Worm (Caenorhabditis elegans) whole organism, young adult: ENCODE measurements around the gene T01E8.1.
A peak's percentile ranks its signal among the peaks of the same experiment; 100 is the strongest.

Experiments
- F10E7.11 ChIP-seq: sonication (generic microtip); optimal IDR thresholded peaks from 2 replicates; lab custom pipeline; 2017; ENCODE audit warnings: mild to moderate bottlenecking, missing genetic modification characterization, moderate library complexity, missing compliant biosample characterization
- F23B12.7 ChIP-seq: sonication (generic microtip); optimal IDR thresholded peaks from 2 replicates; lab custom pipeline; 2017; ENCODE audit warnings: missing genetic modification characterization, mild to moderate bottlenecking, missing compliant biosample characterization, antibody characterized with exemption, moderate library complexity; ENCODE audit not compliant: insufficient read depth
- F55B11.4 ChIP-seq: sonication (generic microtip); optimal IDR thresholded peaks from 2 replicates; lab custom pipeline; 2016; ENCODE audit warnings: missing compliant biosample characterization, missing genetic modification characterization, borderline replicate concordance; ENCODE audit not compliant: insufficient read depth
- dox-1 ChIP-seq: fragments of 200-800 bp; sonication (Bioruptor generic); IDR thresholded peaks from 2 replicates; pipeline ENCODE4 v1.3.6; 2022; ENCODE audit warnings: missing genetic modification reagents, missing genetic modification characterization, missing compliant biosample characterization
- hlh-26 ChIP-seq: fragments of 200-800 bp; sonication (Bioruptor generic); conservative IDR thresholded peaks from 2 replicates; pipeline ENCODE4 v1.3.6; 2022; ENCODE audit warnings: missing genetic modification reagents, missing genetic modification characterization, missing compliant biosample characterization
- lin-40 ChIP-seq: sonication (generic microtip); optimal IDR thresholded peaks from 2 replicates; lab custom pipeline; 2016; ENCODE audit warnings: missing genetic modification characterization, mild to moderate bottlenecking, missing compliant biosample characterization, missing genotype, missing genetic modification reagents
- madf-3 ChIP-seq: fragments of 200-800 bp; sonication (Bioruptor generic); IDR thresholded peaks from 2 replicates; pipeline ENCODE4 v1.3.6; 2022; ENCODE audit warnings: missing genetic modification reagents, missing genetic modification characterization, missing compliant biosample characterization
- snpc-3.4 ChIP-seq: sonication (generic microtip); optimal IDR thresholded peaks from 2 replicates; lab custom pipeline; 2017; ENCODE audit warnings: missing genetic modification characterization, mild to moderate bottlenecking, missing compliant biosample characterization, antibody characterized with exemption, moderate library complexity, missing genotype, missing genetic modification reagents
- somi-1 ChIP-seq: fragments of 200-800 bp; sonication (Bioruptor generic); optimal IDR thresholded peaks from 2 replicates; lab custom pipeline; 2018; ENCODE audit warnings: mild to moderate bottlenecking, missing genetic modification characterization, missing compliant biosample characterization
- sptf-2 ChIP-seq: fragments of 200-800 bp; sonication (Bioruptor generic); optimal IDR thresholded peaks from 2 replicates; lab custom pipeline; 2018; ENCODE audit warnings: mild to moderate bottlenecking, missing genetic modification characterization, missing compliant biosample characterization
- ztf-18 ChIP-seq: sonication (generic microtip); optimal IDR thresholded peaks from 2 replicates; lab custom pipeline; 2016; ENCODE audit warnings: missing genotype, mild to moderate bottlenecking, missing genetic modification characterization, missing compliant biosample characterization
- ztf-3 ChIP-seq: fragments of 200-800 bp; sonication (Bioruptor generic); optimal IDR thresholded peaks from 2 replicates; lab custom pipeline; 2018; ENCODE audit warnings: mild to moderate bottlenecking, missing genetic modification characterization, missing compliant biosample characterization

Gene T01E8.1

ce11 chrII:10250966-10251365 is 44.4 kb downstream of the T01E8.1 start, which contains the start of gene F54B3.1:
Gene F54B3.1, plus strand, starts transcription at chrII:10251266.
- peak; percentile 6 for TF ChIP-seq snpc-3.4 (tag; lab: Kevin White, UChicago)
- no peak for TF ChIP-seq hlh-26 (GFP tag; lab: Robert Waterston, UW)

- no peak for TF ChIP-seq sptf-2 (GFP tag; lab: Kevin White, UChicago)
- TF ChIP-seq lin-40 (tag; lab: Kevin White, UChicago): no peak
- TF ChIP-seq dox-1 (GFP tag; lab: Robert Waterston, UW): no peak
- no peak for TF ChIP-seq ztf-3 (GFP tag; lab: Kevin White, UChicago)
- TF ChIP-seq somi-1: no peak
- no peak for TF ChIP-seq ztf-18 (tag; lab: Kevin White, UChicago)
- TF ChIP-seq F23B12.7 (tag; lab: Kevin White, UChicago): no peak
- no peak for TF ChIP-seq F10E7.11 (tag; lab: Kevin White, UChicago)
- TF ChIP-seq F55B11.4 (tag; lab: Kevin White, UChicago): no peak
- no peak for TF ChIP-seq madf-3
Measured at ce11 chrII:10252048-10252447, 45.5 kb downstream of the T01E8.1 start.
